Fruit fly (Drosophila melanogaster) whole organism, embryonic: ENCODE results near the gene Tsp2A.

ENCODE experiments used
- Blimp-1 ChIP-seq: fragments of 200-800 bp; sonication (Bioruptor generic); optimal IDR thresholded peaks from 3 replicates; lab custom pipeline; 2018; ENCODE audit warnings: missing biosample characterization, missing genetic modification characterization, mild to moderate bottlenecking, moderate library complexity, missing genetic modification reagents
- CG10267 ChIP-seq: fragments of 200-800 bp; sonication (Bioruptor generic); optimal IDR thresholded peaks from 2 replicates; lab custom pipeline; 2018; ENCODE audit warnings: missing biosample characterization, mild to moderate bottlenecking, missing genetic modification characterization, moderate library complexity
- CG11093 ChIP-seq: fragments of 200-800 bp; sonication (Bioruptor generic); IDR thresholded peaks from 3 replicates; pipeline ENCODE4 v1.3.6; 2022; ENCODE audit warnings: missing biosample characterization, missing genetic modification characterization
- CG11456 ChIP-seq: fragments of 200-800 bp; sonication (Bioruptor generic); IDR thresholded peaks from 3 replicates; pipeline ENCODE4 v1.3.6; 2022; ENCODE audit warnings: missing biosample characterization, missing genetic modification characterization
- CG11723 ChIP-seq: fragments of 200-800 bp; sonication (Bioruptor generic); optimal IDR thresholded peaks from 2 replicates; lab custom pipeline; 2017; ENCODE audit warnings: missing biosample characterization, mild to moderate bottlenecking, missing genetic modification characterization
- CG12236 ChIP-seq: fragments of 200-800 bp; sonication (Bioruptor generic); optimal IDR thresholded peaks from 2 replicates; lab custom pipeline; 2016; ENCODE audit warnings: missing biosample characterization, missing genetic modification characterization
- CG12391 ChIP-seq: fragments of 200-800 bp; sonication (Bioruptor generic); optimal IDR thresholded peaks from 3 replicates; lab custom pipeline; 2018; ENCODE audit warnings: missing biosample characterization, mild to moderate bottlenecking, missing genetic modification characterization, moderate library complexity
- CG13287 ChIP-seq: fragments of 200-800 bp; sonication (Bioruptor generic); IDR thresholded peaks from 2 replicates; pipeline ENCODE4 v1.3.6; 2022; ENCODE audit warnings: missing biosample characterization, missing genetic modification characterization; ENCODE audit not compliant: partially characterized antibody
- CG15514 ChIP-seq: fragments of 200-800 bp; sonication (Bioruptor generic); optimal IDR thresholded peaks from 3 replicates; lab custom pipeline; 2017; ENCODE audit warnings: missing biosample characterization, missing genetic modification characterization, mild to moderate bottlenecking, moderate library complexity, missing genetic modification reagents
- CG17186 ChIP-seq: fragments of 200-800 bp; sonication (Bioruptor generic); optimal IDR thresholded peaks from 3 replicates; lab custom pipeline; 2017; ENCODE audit warnings: missing biosample characterization, missing genetic modification reagents, missing genetic modification characterization
- CG17385 ChIP-seq: fragments of 200-800 bp; sonication (Bioruptor generic); optimal IDR thresholded peaks from 3 replicates; lab custom pipeline; 2018; ENCODE audit warnings: missing biosample characterization, mild to moderate bottlenecking, missing genetic modification characterization
- CG6654 ChIP-seq: fragments of 200-800 bp; sonication (Bioruptor generic); optimal IDR thresholded peaks from 2 replicates; lab custom pipeline; 2017; ENCODE audit warnings: missing biosample characterization, mild to moderate bottlenecking, missing genetic modification characterization
- CG6791 ChIP-seq: fragments of 200-800 bp; sonication (Bioruptor generic); IDR thresholded peaks from 3 replicates; pipeline ENCODE4 v1.3.6; 2022; ENCODE audit warnings: missing biosample characterization, missing genetic modification characterization; ENCODE audit not compliant: partially characterized antibody
- CG6854 ChIP-seq: fragments of 200-800 bp; sonication (Bioruptor generic); optimal IDR thresholded peaks from 3 replicates; lab custom pipeline; 2017; ENCODE audit warnings: missing biosample characterization, mild to moderate bottlenecking, missing genetic modification characterization
- CG7745 ChIP-seq: fragments of 200-800 bp; sonication (Bioruptor generic); optimal IDR thresholded peaks from 2 replicates; lab custom pipeline; 2018; ENCODE audit warnings: missing biosample characterization, mild to moderate bottlenecking, missing genetic modification characterization, moderate library complexity
- Deaf1 ChIP-seq: fragments of 200-800 bp; optimal IDR thresholded peaks from 3 replicates; lab custom pipeline; 2019; ENCODE audit warnings: missing biosample characterization, mild to moderate bottlenecking, missing genetic modification characterization, moderate library complexity
- Doc2 ChIP-seq: fragments of 200-800 bp; sonication (Bioruptor generic); IDR thresholded peaks from 2 replicates; pipeline ENCODE4 v1.3.6; 2022; ENCODE audit warnings: missing biosample characterization, missing genetic modification characterization
- Dp ChIP-seq: fragments of 200-800 bp; sonication (Bioruptor generic); optimal IDR thresholded peaks from 2 replicates; lab custom pipeline; 2018; ENCODE audit warnings: missing biosample characterization, mild to moderate bottlenecking, missing genetic modification characterization, moderate library complexity
- Drgx ChIP-seq: fragments of 200-800 bp; sonication (Bioruptor generic); IDR thresholded peaks from 2 replicates; pipeline ENCODE4 v1.3.6; 2022; ENCODE audit warnings: missing biosample characterization, missing genetic modification characterization
- Fer1 ChIP-seq: fragments of 200-800 bp; sonication (Bioruptor generic); optimal IDR thresholded peaks from 2 replicates; lab custom pipeline; 2017; ENCODE audit warnings: missing biosample characterization, mild to moderate bottlenecking, missing genetic modification characterization
- HLH4C ChIP-seq: fragments of 200-800 bp; sonication (Bioruptor generic); IDR thresholded peaks from 3 replicates; pipeline ENCODE4 v1.3.6; 2022; ENCODE audit warnings: missing biosample characterization, missing genetic modification characterization; ENCODE audit not compliant: partially characterized antibody
- Hr3 ChIP-seq: fragments of 200-800 bp; sonication (Bioruptor generic); optimal IDR thresholded peaks from 3 replicates; lab custom pipeline; 2016; ENCODE audit warnings: missing biosample characterization, missing genetic modification characterization
- Hr39 ChIP-seq: fragments of >200 bp; optimal IDR thresholded peaks from 2 replicates; lab custom pipeline; 2017
- Hr51 ChIP-seq, 2 experiments: fragments of 200-800 bp; sonication (Bioruptor generic); optimal IDR thresholded peaks; 2 replicates in 1 of 2; 3 replicates in 1 of 2; lab custom pipeline; 2016 to 2018; ENCODE audit warnings: missing biosample characterization in 2 of 2, missing genetic modification characterization in 2 of 2, mild to moderate bottlenecking in 1 of 2, moderate library complexity in 1 of 2
- Myb ChIP-seq: fragments of 200-800 bp; sonication (Bioruptor generic); optimal IDR thresholded peaks from 2 replicates; lab custom pipeline; 2016; ENCODE audit warnings: missing biosample characterization, missing genetic modification characterization
- NfI ChIP-seq: fragments of 200-800 bp; sonication (Bioruptor generic); optimal IDR thresholded peaks from 3 replicates; lab custom pipeline; 2018; ENCODE audit warnings: missing biosample characterization, mild to moderate bottlenecking, missing genetic modification characterization, moderate library complexity
- Ptx1 ChIP-seq: fragments of 200-800 bp; sonication (Bioruptor generic); IDR thresholded peaks from 2 replicates; pipeline ENCODE4 v1.3.6; 2022; ENCODE audit warnings: missing biosample characterization, missing genetic modification characterization
- Rx ChIP-seq: fragments of 200-800 bp; sonication (Bioruptor generic); IDR thresholded peaks from 2 replicates; pipeline ENCODE4 v1.3.6; 2022; ENCODE audit warnings: missing biosample characterization, missing genetic modification characterization
- Scr ChIP-seq: fragments of 200-800 bp; sonication (Bioruptor generic); IDR thresholded peaks from 2 replicates; pipeline ENCODE4 v1.3.6; 2022; ENCODE audit warnings: missing biosample characterization, missing genetic modification characterization; ENCODE audit not compliant: partially characterized antibody
- Sry-δ ChIP-seq: fragments of 200-800 bp; sonication (Bioruptor generic); optimal IDR thresholded peaks from 2 replicates; lab custom pipeline; 2016; ENCODE audit warnings: missing biosample characterization, missing genetic modification characterization
- ato ChIP-seq: fragments of 200-800 bp; sonication (Bioruptor generic); IDR thresholded peaks from 2 replicates; pipeline ENCODE4 v1.3.6; 2022; ENCODE audit warnings: missing biosample characterization, missing genetic modification characterization; ENCODE audit not compliant: partially characterized antibody
- bcd ChIP-seq: fragments of 200-800 bp; sonication (Bioruptor generic); optimal IDR thresholded peaks from 2 replicates; lab custom pipeline; 2017; ENCODE audit warnings: missing biosample characterization, mild to moderate bottlenecking, missing genetic modification characterization
- chinmo ChIP-seq: fragments of 200-800 bp; sonication (Bioruptor generic); IDR thresholded peaks from 4 replicates; pipeline ENCODE4 v1.3.6; 2022; ENCODE audit warnings: missing biosample characterization, missing genetic modification characterization; ENCODE audit not compliant: partially characterized antibody
- chm ChIP-seq: fragments of 200-800 bp; sonication (Bioruptor generic); IDR thresholded peaks from 2 replicates; pipeline ENCODE4 v1.3.6; 2022; ENCODE audit warnings: missing biosample characterization, missing genetic modification characterization
- grau ChIP-seq: fragments of 200-800 bp; optimal IDR thresholded peaks from 3 replicates; lab custom pipeline; 2019; ENCODE audit warnings: missing biosample characterization, mild to moderate bottlenecking, missing genetic modification characterization, moderate library complexity
- hb ChIP-seq: fragments of 200-800 bp; sonication (Bioruptor generic); IDR thresholded peaks from 3 replicates; pipeline ENCODE4 v1.3.6; 2022; ENCODE audit warnings: missing biosample characterization, missing genetic modification characterization; ENCODE audit not compliant: partially characterized antibody
- hbn ChIP-seq: fragments of 200-800 bp; sonication (Bioruptor generic); IDR thresholded peaks from 2 replicates; pipeline ENCODE4 v1.3.6; 2022; ENCODE audit warnings: missing biosample characterization, missing genetic modification characterization; ENCODE audit not compliant: partially characterized antibody
- inv ChIP-seq: fragments of 200-800 bp; sonication (Bioruptor generic); IDR thresholded peaks from 2 replicates; pipeline ENCODE4 v1.3.6; 2022; ENCODE audit warnings: missing biosample characterization, missing genetic modification characterization; ENCODE audit not compliant: partially characterized antibody
- org-1 ChIP-seq: fragments of 200-800 bp; sonication (Bioruptor generic); optimal IDR thresholded peaks from 2 replicates; lab custom pipeline; 2017; ENCODE audit warnings: missing biosample characterization, missing genetic modification characterization
- phol ChIP-seq: fragments of 200-800 bp; sonication (Bioruptor generic); optimal IDR thresholded peaks from 3 replicates; lab custom pipeline; 2018; ENCODE audit warnings: missing biosample characterization, mild to moderate bottlenecking, missing genetic modification characterization, moderate library complexity
- scrt ChIP-seq: fragments of 200-800 bp; sonication (Bioruptor generic); optimal IDR thresholded peaks from 2 replicates; lab custom pipeline; 2018; ENCODE audit warnings: missing biosample characterization, mild to moderate bottlenecking, missing genetic modification characterization, moderate library complexity
- sens ChIP-seq: fragments of 200-800 bp; sonication (Bioruptor generic); peaks from one replicate; lab custom pipeline; 2016; ENCODE audit warnings: missing biosample characterization, missing genetic modification characterization
- sens-2 ChIP-seq: fragments of 200-800 bp; sonication (Bioruptor generic); IDR thresholded peaks from 2 replicates; pipeline ENCODE4 v1.3.6; 2022; ENCODE audit warnings: missing biosample characterization, missing genetic modification characterization
- sr ChIP-seq: fragments of 200-800 bp; sonication (Bioruptor generic); IDR thresholded peaks from 3 replicates; pipeline ENCODE4 v1.3.6; 2022; ENCODE audit warnings: missing biosample characterization, missing genetic modification characterization
- sug ChIP-seq: fragments of 200-800 bp; optimal IDR thresholded peaks from 2 replicates; lab custom pipeline; 2019; ENCODE audit warnings: missing biosample characterization, mild to moderate bottlenecking, missing genetic modification characterization, moderate library complexity
- tx ChIP-seq: fragments of 200-800 bp; sonication (Bioruptor generic); optimal IDR thresholded peaks from 2 replicates; lab custom pipeline; 2016; ENCODE audit warnings: missing biosample characterization, missing genetic modification characterization
- z ChIP-seq: fragments of 200-800 bp; sonication (Bioruptor generic); IDR thresholded peaks from 3 replicates; pipeline ENCODE4 v1.3.6; 2022; ENCODE audit warnings: missing biosample characterization, missing genetic modification characterization

The Tsp2A gene

DNA sequence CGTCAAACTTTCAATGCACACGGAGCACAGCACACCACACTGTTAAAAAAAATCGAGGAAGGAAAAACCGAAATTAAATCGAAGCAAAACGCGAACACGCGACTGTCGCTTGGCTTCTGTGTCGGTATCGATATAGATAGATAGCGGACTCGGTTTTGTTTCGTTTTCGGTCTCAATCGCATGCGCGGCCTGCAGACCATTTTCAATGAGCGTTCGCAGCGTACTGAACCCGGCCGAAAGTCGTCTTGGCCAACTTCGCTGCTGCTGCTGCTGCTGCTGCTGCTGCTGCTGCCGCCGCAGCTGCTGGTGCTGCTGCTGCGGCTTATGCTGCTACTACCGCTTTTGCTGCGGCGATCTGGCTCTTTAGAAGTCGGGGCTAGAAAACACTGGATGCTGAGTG is 8.4 kb upstream of the Tsp2A start (continued):
- TF ChIP-seq Drgx (GFP tag; lab: Robert Waterston, UW) (peak; percentile 31; the same call in 1 of the 2 replicates), sr (GFP tag; lab: Robert Waterston, UW) (0 out of 3 replicates have a peak, but pooled peaks have one; percentile 31), Hr3 (GFP tag; lab: Kevin White, UChicago) (no peak)

DNA sequence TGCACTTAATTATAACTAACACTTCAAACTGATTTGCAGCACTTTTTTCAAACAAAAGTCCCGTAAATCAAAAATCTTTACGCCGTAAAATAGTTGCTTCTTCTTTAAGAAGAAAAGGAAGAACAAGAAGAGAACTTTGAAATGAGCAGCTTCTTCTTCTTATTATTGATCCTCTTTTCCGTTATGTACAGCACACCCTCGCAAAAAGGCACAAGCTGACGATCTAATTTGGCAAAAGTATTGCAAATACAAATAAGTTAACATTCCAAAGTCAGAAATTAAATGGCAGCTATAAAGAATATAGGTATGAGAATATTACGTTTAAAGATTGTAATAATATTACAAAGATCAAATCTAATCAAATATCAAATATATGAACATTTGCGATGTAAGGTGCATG is 4.8 kb upstream of the Tsp2A start, which contains the start of gene CG11409:
TSS of gene CG11409 (minus strand) at position 60 of the 400 bp plus-strand sequence.
- TF ChIP-seq Hr51 (GFP tag; optimal IDR thresholded peaks at IDR 0.05; lab: Kevin White, UChicago) (no peak), CG17385 (GFP tag; lab: Kevin White, UChicago) (peak; percentile 82), sens (GFP tag; lab: Kevin White, UChicago) (peak; percentile 57), CG7745 (tag; lab: Kevin White, UChicago) (no peak), Myb (GFP tag; lab: Kevin White, UChicago) (peak; percentile 41), chm (GFP tag; lab: Robert Waterston, UW) (no peak), grau (tag; lab: Kevin White, UChicago) (peak; percentile 59), CG6854 (GFP tag; lab: Kevin White, UChicago) (no peak), tx (GFP tag; lab: Kevin White, UChicago) (no peak), Blimp-1 (GFP tag; lab: Kevin White, UChicago) (no peak), CG6654 (no peak), z (GFP tag; lab: Robert Waterston, UW) (no peak), CG11456 (GFP tag; lab: Robert Waterston, UW) (no peak), CG11723 (GFP tag; lab: Kevin White, UChicago) (no peak), Scr (GFP tag; lab: Robert Waterston, UW) (no peak), org-1 (no peak)
- TF ChIP-seq, all 482 proteins: peak for 4

DNA sequence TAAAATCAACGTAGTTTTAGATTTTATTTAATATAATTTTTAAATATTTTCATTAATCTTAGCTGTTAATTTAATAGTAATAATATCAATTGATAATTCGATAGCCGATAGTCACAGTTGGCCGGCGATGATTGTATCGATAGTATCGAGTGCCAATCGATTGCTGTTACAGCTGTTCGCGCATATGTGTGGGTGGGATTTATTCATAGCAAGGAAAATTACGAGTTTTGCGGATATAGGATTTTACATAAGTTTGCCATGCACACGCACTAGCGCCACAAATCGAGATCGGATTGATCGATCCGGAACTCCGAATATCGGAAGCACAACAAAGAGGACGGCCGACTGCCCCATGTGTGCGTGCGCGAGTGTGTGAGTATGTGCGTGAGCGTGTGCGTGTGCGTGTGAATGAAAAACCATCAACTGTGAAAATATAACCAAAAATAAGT is 4.4 kb upstream of the Tsp2A start, which contains the start of gene Naa30A:
TSS of gene Naa30A (plus strand) at position 163 of the 449 bp plus-strand sequence.
- TF ChIP-seq CG17186 (GFP tag; lab: Kevin White, UChicago) (peak; percentile 48), CG6791 (GFP tag; lab: Robert Waterston, UW) (peak; percentile 97), NfI (GFP tag; lab: Kevin White, UChicago) (peak; percentile 14), Hr39 (peak; percentile 86), bcd (peak; percentile 11), scrt (GFP tag; lab: Kevin White, UChicago) (no peak), hb (peak; percentile 95), hbn (GFP tag; lab: Robert Waterston, UW) (peak; percentile 92), CG13287 (GFP tag; lab: Robert Waterston, UW) (peak; percentile 96), Sry-δ (GFP tag; lab: Kevin White, UChicago) (peak; percentile 63), Dp (GFP tag; lab: Kevin White, UChicago) (peak; percentile 42), phol (tag; lab: Kevin White, UChicago) (peak; percentile 12), ato (GFP tag; lab: Robert Waterston, UW) (peak; percentile 94), HLH4C (GFP tag; lab: Robert Waterston, UW) (peak; percentile 97), CG12236 (GFP tag; lab: Kevin White, UChicago) (no peak), Rx (no peak), sens-2 (GFP tag; lab: Robert Waterston, UW) (no peak), inv (GFP tag; lab: Robert Waterston, UW) (peak; percentile 93), Deaf1 (peak; percentile 8), sug (tag; lab: Kevin White, UChicago) (peak; percentile 13), Fer1 (GFP tag; lab: Kevin White, UChicago) (peak; percentile 26), CG10267 (tag; lab: Kevin White, UChicago) (peak; percentile 34), Doc2 (GFP tag; lab: Robert Waterston, UW) (no peak), Ptx1 (GFP tag; lab: Robert Waterston, UW) (no peak), CG12391 (tag; lab: Kevin White, UChicago) (peak; percentile 24), CG11093 (GFP tag; lab: Robert Waterston, UW) (no peak), CG15514 (peak; percentile 75), chinmo (GFP tag; lab: Robert Waterston, UW) (peak; percentile 96)
